Worm (Caenorhabditis elegans): ENCODE measurements around the gene nhr-173.
A peak's percentile ranks its signal among the peaks of the same experiment; 100 is the strongest.

Gene nhr-173

DNA sequence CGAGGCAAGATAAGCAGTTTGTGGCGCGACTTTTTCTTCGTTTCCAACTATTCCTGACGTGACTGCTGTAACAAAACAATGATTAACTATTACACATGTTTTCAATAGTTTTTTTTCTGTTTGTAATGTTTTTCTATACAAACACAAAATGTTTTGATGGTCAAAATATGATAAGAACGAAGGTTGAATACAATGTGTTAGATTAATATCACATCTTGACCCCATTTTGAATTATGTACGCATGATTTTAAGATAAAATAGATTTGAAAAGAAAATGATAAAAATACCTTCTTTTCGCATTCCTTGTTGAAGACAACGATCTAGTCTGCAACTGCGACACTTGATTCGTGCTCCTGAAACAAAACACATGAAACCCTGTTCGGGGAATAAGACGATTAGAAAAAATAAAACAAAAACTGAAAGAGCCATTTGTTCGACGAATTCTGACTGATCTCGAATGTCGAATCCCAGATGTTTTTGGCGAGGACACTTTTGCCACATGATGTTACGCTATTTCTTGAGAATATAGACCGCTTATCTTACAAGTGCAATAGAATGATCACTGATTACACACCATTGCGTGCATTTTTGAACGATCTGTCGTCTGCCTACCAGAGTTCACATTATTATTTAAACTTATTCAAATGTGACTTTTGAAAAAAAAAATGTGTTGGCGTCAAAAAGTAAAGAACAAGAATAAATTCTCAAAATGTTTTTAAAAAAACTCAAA lies 10.0 kb downstream of the nhr-173 start:
- peak; percentile 62 for TF ChIP-seq sma-3 (GFP tag; optimal IDR thresholded peaks at IDR 0.05)
- no peak for TF ChIP-seq unc-62 (GFP tag; optimal IDR thresholded peaks at IDR 0.05)
- no peak for TF ChIP-seq ceh-82 (tag; optimal IDR thresholded peaks at IDR 0.05)
- TF ChIP-seq nhr-129 (tag; optimal IDR thresholded peaks at IDR 0.05), result peak; percentile 6
- peak; percentile 54 for TF ChIP-seq sma-9 (GFP tag; optimal IDR thresholded peaks at IDR 0.05)
- no peak for TF ChIP-seq sma-9 (tag; optimal IDR thresholded peaks at IDR 0.05)
- TF ChIP-seq crh-2 (tag; optimal IDR thresholded peaks at IDR 0.05), result peak; percentile 42
- peak; percentile 33 for TF ChIP-seq fos-1 (tag; optimal IDR thresholded peaks at IDR 0.05)

ce11 chrX:6667468-6667867 lies 12.1 kb downstream of the nhr-173 start:
- TF ChIP-seq nhr-21 (tag; optimal IDR thresholded peaks at IDR 0.05) (no peak), fos-1 (tag; optimal IDR thresholded peaks at IDR 0.05) (peak; percentile 96), gmeb-1 (tag; optimal IDR thresholded peaks at IDR 0.05) (no peak), mdl-1 (tag; optimal IDR thresholded peaks at IDR 0.05) (no peak), nhr-6 (tag; optimal IDR thresholded peaks at IDR 0.05) (no peak), skn-1 (tag; optimal IDR thresholded peaks at IDR 0.05) (peak; percentile 1), peb-1 (tag; optimal IDR thresholded peaks at IDR 0.05) (no peak), mab-5 (tag; optimal IDR thresholded peaks at IDR 0.05) (no peak), crh-2 (tag; optimal IDR thresholded peaks at IDR 0.05) (peak; percentile 25), lin-13 (GFP tag; optimal IDR thresholded peaks at IDR 0.05) (no peak), sem-4 (tag; optimal IDR thresholded peaks at IDR 0.05) (no peak), sma-3 (GFP tag; optimal IDR thresholded peaks at IDR 0.05) (no peak), mbf-1 (tag; optimal IDR thresholded peaks at IDR 0.05) (no peak), lin-11 (tag; optimal IDR thresholded peaks at IDR 0.05) (no peak), Y55F3AM.14 (GFP tag; optimal IDR thresholded peaks at IDR 0.05) (no peak), sma-9 (GFP tag; optimal IDR thresholded peaks at IDR 0.05) (peak; percentile 53), sma-9 (tag; optimal IDR thresholded peaks at IDR 0.05) (no peak), zag-1 (tag; optimal IDR thresholded peaks at IDR 0.05) (no peak), alr-1 (tag; optimal IDR thresholded peaks at IDR 0.05) (no peak), ztf-11 (tag; optimal IDR thresholded peaks at IDR 0.05) (no peak), ceh-82 (tag; optimal IDR thresholded peaks at IDR 0.05) (no peak), nhr-11 (tag; optimal IDR thresholded peaks at IDR 0.05) (no peak)

DNA sequence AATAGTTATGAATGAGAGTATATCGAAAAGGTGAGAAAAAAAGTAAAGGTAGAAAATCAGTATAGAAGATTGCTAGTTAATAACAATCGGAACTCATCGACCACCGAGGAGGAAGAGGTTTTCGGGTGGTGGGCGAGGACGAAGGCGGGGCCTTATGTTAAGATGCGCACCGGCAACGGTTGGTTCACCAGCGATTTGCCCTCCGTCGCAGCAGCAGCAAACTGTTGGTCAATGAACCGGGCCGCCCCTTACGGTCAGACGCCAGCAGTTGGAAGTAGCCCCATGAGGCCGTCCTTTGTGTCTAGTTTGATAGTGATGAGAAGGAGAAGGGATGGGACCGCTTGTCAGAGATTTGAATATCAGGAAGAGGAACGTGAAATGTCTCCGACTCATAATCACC lies 13.6 kb downstream of the nhr-173 start, which contains the start of gene nhr-137:
TSS of gene nhr-137 (minus strand) at position 101 of the 400 bp plus-strand sequence.
- TF ChIP-seq dmd-4 (tag; optimal IDR thresholded peaks at IDR 0.05), result no peak
- no peak for TF ChIP-seq unc-39 (tag; optimal IDR thresholded peaks at IDR 0.05)
- no peak for TF ChIP-seq lsy-2 (tag; optimal IDR thresholded peaks at IDR 0.05)
- no peak for TF ChIP-seq lin-11 (tag; optimal IDR thresholded peaks at IDR 0.05)
- no peak for TF ChIP-seq egl-27 (tag; optimal IDR thresholded peaks at IDR 0.05)
- no peak for TF ChIP-seq lin-39 (tag; optimal IDR thresholded peaks at IDR 0.05)
- no peak for TF ChIP-seq ceh-82 (tag; optimal IDR thresholded peaks at IDR 0.05)
- TF ChIP-seq elt-1 (tag; optimal IDR thresholded peaks at IDR 0.05), result no peak
- TF ChIP-seq mab-5 (tag; optimal IDR thresholded peaks at IDR 0.05), result no peak
- TF ChIP-seq nhr-237 (tag; optimal IDR thresholded peaks at IDR 0.05), result no peak
- TF ChIP-seq ceh-16 (tag; optimal IDR thresholded peaks at IDR 0.05), result no peak
- TF ChIP-seq skn-1 (tag; optimal IDR thresholded peaks at IDR 0.05), result no peak
- no peak for TF ChIP-seq nhr-11 (tag; optimal IDR thresholded peaks at IDR 0.05)
- TF ChIP-seq R02D3.7 (tag; optimal IDR thresholded peaks at IDR 0.05), result no peak
- TF ChIP-seq mbf-1 (tag; optimal IDR thresholded peaks at IDR 0.05), result no peak
- no peak for TF ChIP-seq ztf-1 (GFP tag; conservative IDR thresholded peaks at IDR 0.05)
- no peak for TF ChIP-seq lin-13 (GFP tag; optimal IDR thresholded peaks at IDR 0.05)
- no peak for TF ChIP-seq aly-2 (tag; optimal IDR thresholded peaks at IDR 0.05)

ce11 chrX:6669366-6669765 lies 14.0 kb downstream of the nhr-173 start:
- no peak for TF ChIP-seq elt-3 (tag; optimal IDR thresholded peaks at IDR 0.05)
- TF ChIP-seq elt-1 (tag; optimal IDR thresholded peaks at IDR 0.05), result peak; percentile 25
- peak; percentile 85 for TF ChIP-seq ceh-16 (tag; optimal IDR thresholded peaks at IDR 0.05)
- peak; percentile 56 for TF ChIP-seq sma-9 (GFP tag; optimal IDR thresholded peaks at IDR 0.05)
- TF ChIP-seq sma-9 (tag; optimal IDR thresholded peaks at IDR 0.05), result no peak
